Worm (Caenorhabditis elegans) whole organism, midembryonic: ENCODE results near the gene R04B5.5.
A peak's percentile ranks its signal among the peaks of the same experiment; 100 is the strongest.

ENCODE experiments used
- T22C8.4 ChIP-seq: fragments of 200-800 bp; sonication (Bioruptor generic); IDR thresholded peaks from 2 replicates; pipeline ENCODE4 v1.3.6; 2022; ENCODE audit warnings: missing genetic modification characterization, missing compliant biosample characterization
- cog-1 ChIP-seq: sonication (generic microtip); optimal IDR thresholded peaks from 2 replicates; lab custom pipeline; 2016; ENCODE audit warnings: missing genetic modification characterization, missing compliant biosample characterization
- flt-1 ChIP-seq: fragments of 200-800 bp; sonication (Bioruptor generic); IDR thresholded peaks from 2 replicates; pipeline ENCODE4 v1.3.6; 2022; ENCODE audit warnings: missing genetic modification characterization, missing compliant biosample characterization
- klf-2 ChIP-seq: fragments of 200-800 bp; sonication (Bioruptor generic); conservative IDR thresholded peaks from 2 replicates; pipeline ENCODE4 v1.3.6; 2022; ENCODE audit warnings: missing genetic modification reagents, missing genetic modification characterization, missing compliant biosample characterization
- med-1 ChIP-seq: sonication (generic microtip); optimal IDR thresholded peaks from 2 replicates; lab custom pipeline; 2017; ENCODE audit warnings: missing genetic modification characterization, mild to moderate bottlenecking, missing compliant biosample characterization, antibody characterized with exemption, missing genetic modification reagents; ENCODE audit not compliant: insufficient read depth
- ref-1 ChIP-seq: fragments of 200-800 bp; sonication (Bioruptor generic); conservative IDR thresholded peaks from 2 replicates; pipeline ENCODE4 v1.3.6; 2022; ENCODE audit warnings: missing genetic modification reagents, missing genetic modification characterization, missing compliant biosample characterization
- tab-1 ChIP-seq: fragments of 200-800 bp; sonication (Bioruptor generic); IDR thresholded peaks from 2 replicates; pipeline ENCODE4 v1.3.6; 2022; ENCODE audit warnings: missing genetic modification characterization, missing compliant biosample characterization
- ztf-23 ChIP-seq: fragments of 200-800 bp; sonication (Bioruptor generic); IDR thresholded peaks from 2 replicates; pipeline ENCODE4 v1.3.6; 2022; ENCODE audit warnings: missing genetic modification reagents, missing genetic modification characterization, missing compliant biosample characterization
- ztf-29 ChIP-seq: fragments of 200-800 bp; sonication (Bioruptor generic); IDR thresholded peaks from 2 replicates; pipeline ENCODE4 v1.3.6; 2022; ENCODE audit warnings: missing genetic modification reagents, missing genetic modification characterization, missing compliant biosample characterization

The R04B5.5 gene

DNA sequence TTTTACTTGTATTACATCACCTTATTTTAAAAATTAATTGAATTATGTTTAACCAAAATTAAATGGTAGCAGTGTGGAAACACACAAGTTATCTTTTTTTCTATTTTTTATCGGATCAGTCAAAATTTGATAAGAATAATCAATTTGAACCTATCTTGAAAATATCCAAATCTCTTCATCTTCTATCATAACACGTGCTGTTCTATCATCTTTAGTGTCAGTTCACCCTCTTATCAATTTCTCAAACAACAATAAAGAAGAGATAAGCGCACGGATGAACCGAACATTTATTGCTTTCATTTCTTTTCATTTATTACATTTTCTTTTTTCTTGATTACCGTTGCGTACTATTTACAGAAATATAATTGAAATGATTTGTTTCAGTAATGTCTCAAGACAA is at the start of gene R04B5.5:
Gene R04B5.5, plus strand, starts transcription at position 378 of the 400 bp plus-strand sequence.
- TF ChIP-seq ztf-29 (GFP tag; lab: Robert Waterston, UW) (no peak), med-1 (GFP tag; lab: Kevin White, UChicago) (no peak), cog-1 (tag; lab: Kevin White, UChicago) (no peak), tab-1 (GFP tag; lab: Robert Waterston, UW) (no peak)

- no peak for TF ChIP-seq ref-1 (GFP tag; lab: Robert Waterston, UW)
- peak; percentile 60; the same call in 1 of the 2 replicates for TF ChIP-seq ztf-23 (GFP tag; lab: Robert Waterston, UW)
- TF ChIP-seq cog-1 (tag; lab: Kevin White, UChicago): peak; percentile 29
- no peak for TF ChIP-seq T22C8.4 (GFP tag; lab: Robert Waterston, UW)
- TF ChIP-seq med-1 (GFP tag; lab: Kevin White, UChicago): no peak
- no peak for TF ChIP-seq ztf-29 (GFP tag; lab: Robert Waterston, UW)
- 0 out of 2 replicates have a peak, but pooled peaks have one; percentile 61 for TF ChIP-seq flt-1 (GFP tag; lab: Robert Waterston, UW)
- TF ChIP-seq klf-2 (GFP tag; lab: Robert Waterston, UW): no peak
- 0 out of 2 replicates have a peak, but pooled peaks have one; percentile 52 for TF ChIP-seq tab-1 (GFP tag; lab: Robert Waterston, UW)
Observed at ce11 chrV:10039837-10040236, 47.4 kb upstream of the R04B5.5 start.

- TF ChIP-seq ref-1 (GFP tag; lab: Robert Waterston, UW): no peak
- no peak for TF ChIP-seq klf-2 (GFP tag; lab: Robert Waterston, UW)
- no peak for TF ChIP-seq med-1 (GFP tag; lab: Kevin White, UChicago)
- TF ChIP-seq tab-1 (GFP tag; lab: Robert Waterston, UW): no peak
- TF ChIP-seq ztf-23 (GFP tag; lab: Robert Waterston, UW): no peak
- no peak for TF ChIP-seq cog-1 (tag; lab: Kevin White, UChicago)
- no peak for TF ChIP-seq flt-1 (GFP tag; lab: Robert Waterston, UW)
- TF ChIP-seq ztf-29 (GFP tag; lab: Robert Waterston, UW): no peak
- TF ChIP-seq T22C8.4 (GFP tag; lab: Robert Waterston, UW): no peak
Observed at ce11 chrV:10041484-10041883, 45.8 kb upstream of the R04B5.5 start.

ce11 chrV:10042254-10042653 is 45.0 kb upstream of the R04B5.5 start:
- peak; percentile 50; the same call in 1 of the 2 replicates for TF ChIP-seq T22C8.4 (GFP tag; lab: Robert Waterston, UW)
- TF ChIP-seq tab-1 (GFP tag; lab: Robert Waterston, UW): no peak
- TF ChIP-seq flt-1 (GFP tag; lab: Robert Waterston, UW): 0 out of 2 replicates have a peak, but pooled peaks have one; percentile 34
- peak; percentile 63 for TF ChIP-seq cog-1 (tag; lab: Kevin White, UChicago)

ce11 chrV:10043234-10043796 is 44.0 kb upstream of the R04B5.5 start, which contains the start of gene T06E8.8:
TSS of gene T06E8.8 (plus strand) at chrV:10043746.
- TF ChIP-seq ref-1 (GFP tag; lab: Robert Waterston, UW) (no peak), klf-2 (GFP tag; lab: Robert Waterston, UW) (no peak), cog-1 (tag; lab: Kevin White, UChicago) (no peak), flt-1 (GFP tag; lab: Robert Waterston, UW) (no peak), ztf-23 (GFP tag; lab: Robert Waterston, UW) (no peak), ztf-29 (GFP tag; lab: Robert Waterston, UW) (no peak), T22C8.4 (GFP tag; lab: Robert Waterston, UW) (no peak), med-1 (GFP tag; lab: Kevin White, UChicago) (no peak), tab-1 (GFP tag; lab: Robert Waterston, UW) (no peak)

DNA sequence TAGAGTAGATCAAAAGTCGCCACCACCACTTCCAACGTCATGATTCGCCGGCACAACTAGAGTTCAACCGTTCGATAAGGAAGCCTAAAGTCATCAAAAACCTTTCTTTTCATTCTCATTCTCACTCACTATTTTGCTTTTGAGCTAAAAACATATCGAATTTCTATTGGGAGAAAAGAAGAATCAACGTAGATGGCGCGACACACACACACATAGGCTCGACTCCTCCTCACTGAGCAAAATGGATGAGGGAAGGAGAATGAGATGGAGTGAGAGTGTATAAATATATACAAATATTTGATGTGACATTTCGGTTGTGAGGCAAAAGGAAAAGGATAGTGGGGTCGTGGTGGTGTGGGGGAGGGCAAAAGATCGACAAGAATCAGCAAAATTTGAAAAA is 42.5 kb upstream of the R04B5.5 start:
- TF ChIP-seq ztf-29 (GFP tag; lab: Robert Waterston, UW): no peak
- no peak for TF ChIP-seq klf-2 (GFP tag; lab: Robert Waterston, UW)
- no peak for TF ChIP-seq ref-1 (GFP tag; lab: Robert Waterston, UW)
- no peak for TF ChIP-seq T22C8.4 (GFP tag; lab: Robert Waterston, UW)
- TF ChIP-seq cog-1 (tag; lab: Kevin White, UChicago): no peak
- TF ChIP-seq ztf-23 (GFP tag; lab: Robert Waterston, UW): no peak
- no peak for TF ChIP-seq flt-1 (GFP tag; lab: Robert Waterston, UW)

DNA sequence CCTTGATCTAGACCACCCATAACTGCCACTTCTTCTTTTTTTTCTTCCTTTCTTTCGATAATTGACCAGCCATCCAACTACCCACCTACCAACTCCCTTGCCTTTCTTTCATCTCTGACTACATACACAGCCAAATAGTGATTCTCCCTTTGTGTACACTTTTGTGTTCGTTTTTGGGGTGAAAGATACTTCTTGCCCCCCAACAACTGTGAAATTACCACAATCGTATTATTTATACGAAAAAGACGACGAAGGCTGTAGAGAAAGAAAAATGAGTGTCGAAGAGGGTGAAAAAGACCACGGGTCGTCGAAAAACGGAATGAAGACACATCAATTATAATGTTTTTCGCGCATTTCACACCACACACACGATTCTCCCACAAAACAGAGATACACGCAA is 40.8 kb upstream of the R04B5.5 start:
- TF ChIP-seq cog-1 (tag; lab: Kevin White, UChicago) (no peak), ref-1 (GFP tag; lab: Robert Waterston, UW) (no peak), tab-1 (GFP tag; lab: Robert Waterston, UW) (no peak), med-1 (GFP tag; lab: Kevin White, UChicago) (no peak), klf-2 (GFP tag; lab: Robert Waterston, UW) (no peak), ztf-23 (GFP tag; lab: Robert Waterston, UW) (no peak), ztf-29 (GFP tag; lab: Robert Waterston, UW) (no peak), flt-1 (GFP tag; lab: Robert Waterston, UW) (no peak), T22C8.4 (GFP tag; lab: Robert Waterston, UW) (no peak)

DNA sequence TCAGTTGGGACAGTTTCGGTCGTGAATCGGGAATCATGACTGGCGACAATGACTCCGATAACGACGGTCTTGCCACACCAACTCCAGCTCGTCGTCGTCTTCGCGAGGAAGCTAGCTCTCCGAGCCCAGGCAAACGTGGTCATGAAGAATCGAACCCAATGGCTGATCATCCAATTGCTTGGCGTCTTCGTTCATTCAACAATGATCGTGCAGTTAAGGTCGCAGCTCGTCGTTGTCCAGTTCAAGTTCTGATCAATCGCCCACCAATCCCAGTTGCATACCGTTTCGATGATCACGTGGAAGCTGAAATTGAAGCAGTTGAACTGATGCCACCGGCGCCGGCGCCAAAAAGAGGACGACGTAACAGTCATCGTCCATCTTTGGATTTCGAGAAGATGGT is 40.1 kb upstream of the R04B5.5 start:
- TF ChIP-seq klf-2 (GFP tag; lab: Robert Waterston, UW) (no peak), T22C8.4 (GFP tag; lab: Robert Waterston, UW) (no peak), ztf-23 (GFP tag; lab: Robert Waterston, UW) (no peak), ztf-29 (GFP tag; lab: Robert Waterston, UW) (no peak), cog-1 (tag; lab: Kevin White, UChicago) (no peak), flt-1 (GFP tag; lab: Robert Waterston, UW) (no peak), tab-1 (GFP tag; lab: Robert Waterston, UW) (no peak), med-1 (GFP tag; lab: Kevin White, UChicago) (no peak), ref-1 (GFP tag; lab: Robert Waterston, UW) (no peak)
